Worm (Caenorhabditis elegans): ENCODE data around the gene C27B7.9.

C27B7.9 gene

ce11 chrIV:8872958-8873357 lies 43.0 kb downstream of the C27B7.9 start, which contains the start of gene C09G9.3:
Gene C09G9.3 (minus strand): TSS chrIV:8873058.
- TF ChIP-seq cog-1 (tag; optimal IDR thresholded peaks at IDR 0.05) = no peak
- no peak for TF ChIP-seq flt-1 (GFP tag; IDR thresholded peaks at IDR 0.05)
- no peak for TF ChIP-seq tab-1 (GFP tag; IDR thresholded peaks at IDR 0.05)
- no peak for TF ChIP-seq med-1 (GFP tag; optimal IDR thresholded peaks at IDR 0.05; ENCODE audit: insufficient read depth)
- no peak for TF ChIP-seq ref-1 (GFP tag; conservative IDR thresholded peaks at IDR 0.05)
- no peak for TF ChIP-seq T22C8.4 (GFP tag; IDR thresholded peaks at IDR 0.05)
- TF ChIP-seq ztf-23 (GFP tag; IDR thresholded peaks at IDR 0.05) = no peak
- no peak for TF ChIP-seq klf-2 (GFP tag; conservative IDR thresholded peaks at IDR 0.05)
- TF ChIP-seq ztf-29 (GFP tag; IDR thresholded peaks at IDR 0.05) = no peak

- no peak for TF ChIP-seq tab-1 (GFP tag; IDR thresholded peaks at IDR 0.05)
- no peak for TF ChIP-seq ztf-29 (GFP tag; IDR thresholded peaks at IDR 0.05)
- TF ChIP-seq ref-1 (GFP tag; conservative IDR thresholded peaks at IDR 0.05) = no peak
- TF ChIP-seq cog-1 (tag; optimal IDR thresholded peaks at IDR 0.05) = no peak
These were observed 46.3 kb downstream of the C27B7.9 start, which contains the start of gene npp-23 for ce11 chrIV:8869624-8870023. Gene npp-23 (minus strand): TSS chrIV:8869679.

ce11 chrIV:8867562-8867961 lies 48.3 kb downstream of the C27B7.9 start:
- TF ChIP-seq cog-1 (tag; optimal IDR thresholded peaks at IDR 0.05) = no peak
- TF ChIP-seq ztf-29 (GFP tag; IDR thresholded peaks at IDR 0.05) = no peak
- TF ChIP-seq flt-1 (GFP tag; IDR thresholded peaks at IDR 0.05) = no peak
- TF ChIP-seq T22C8.4 (GFP tag; IDR thresholded peaks at IDR 0.05) = no peak
- no peak for TF ChIP-seq ref-1 (GFP tag; conservative IDR thresholded peaks at IDR 0.05)
- TF ChIP-seq klf-2 (GFP tag; conservative IDR thresholded peaks at IDR 0.05) = no peak
- no peak for TF ChIP-seq ztf-23 (GFP tag; IDR thresholded peaks at IDR 0.05)
- no peak for TF ChIP-seq med-1 (GFP tag; optimal IDR thresholded peaks at IDR 0.05; ENCODE audit: insufficient read depth)
- TF ChIP-seq tab-1 (GFP tag; IDR thresholded peaks at IDR 0.05) = no peak

- TF ChIP-seq klf-2 (GFP tag; conservative IDR thresholded peaks at IDR 0.05) = no peak
- TF ChIP-seq ztf-29 (GFP tag; IDR thresholded peaks at IDR 0.05) = no peak
- no peak for TF ChIP-seq med-1 (GFP tag; optimal IDR thresholded peaks at IDR 0.05; ENCODE audit: insufficient read depth)
- no peak for TF ChIP-seq flt-1 (GFP tag; IDR thresholded peaks at IDR 0.05)
- no peak for TF ChIP-seq T22C8.4 (GFP tag; IDR thresholded peaks at IDR 0.05)
- no peak for TF ChIP-seq tab-1 (GFP tag; IDR thresholded peaks at IDR 0.05)
- no peak for TF ChIP-seq ztf-23 (GFP tag; IDR thresholded peaks at IDR 0.05)
- TF ChIP-seq cog-1 (tag; optimal IDR thresholded peaks at IDR 0.05) = no peak
- no peak for TF ChIP-seq ref-1 (GFP tag; conservative IDR thresholded peaks at IDR 0.05)
These were observed 49.8 kb downstream of the C27B7.9 start for ce11 chrIV:8866092-8866491.
